Fruit fly (Drosophila melanogaster): ENCODE results near the gene Myo61F.

The Myo61F gene

dm6 chr3L:1332973-1333372, 14.7 kb downstream of the Myo61F start, which contains the start of gene msd5 (continued):
- peak; percentile 21; the same call in 1 of the 2 replicates for TF ChIP-seq hbn (GFP tag; IDR thresholded peaks at IDR 0.05; ENCODE audit: partially characterized antibody)
- TF ChIP-seq CG12155 (GFP tag; optimal IDR thresholded peaks at IDR 0.05), result no peak
- TF ChIP-seq CG11247 (GFP tag; IDR thresholded peaks at IDR 0.05), result no peak
- no peak for TF ChIP-seq CHES-1-like (GFP tag; optimal IDR thresholded peaks at IDR 0.05)
- TF ChIP-seq Sox100B (GFP tag; optimal IDR thresholded peaks at IDR 0.05), result no peak
- peak; percentile 66 for TF ChIP-seq CG7963 (GFP tag; IDR thresholded peaks at IDR 0.05; ENCODE audit: partially characterized antibody)
- peak; percentile 39; the same call in 1 of the 2 replicates for TF ChIP-seq sna (GFP tag; IDR thresholded peaks at IDR 0.05; ENCODE audit: partially characterized antibody)
- no peak for TF ChIP-seq CG15073 (GFP tag; optimal IDR thresholded peaks at IDR 0.05)
- peak; percentile 67; the same call in 2 of the 3 replicates for TF ChIP-seq CG6791 (GFP tag; IDR thresholded peaks at IDR 0.05; ENCODE audit: partially characterized antibody)
- TF ChIP-seq CG33213 (GFP tag; optimal IDR thresholded peaks at IDR 0.05), result no peak
- TF ChIP-seq CG7987 (GFP tag; optimal IDR thresholded peaks at IDR 0.05), result no peak
- no peak for TF ChIP-seq lab (GFP tag; optimal IDR thresholded peaks at IDR 0.05)
- TF ChIP-seq croc (GFP tag; conservative IDR thresholded peaks at IDR 0.05), result no peak
- no peak for TF ChIP-seq CG8765 (GFP tag; IDR thresholded peaks at IDR 0.05)
- no peak for TF ChIP-seq Jarid2 (GFP tag; optimal IDR thresholded peaks at IDR 0.05)
- TF ChIP-seq Scr (GFP tag; IDR thresholded peaks at IDR 0.05; ENCODE audit: partially characterized antibody), result peak; percentile 53
- TF ChIP-seq ken (GFP tag; IDR thresholded peaks at IDR 0.05), result no peak
- no peak for TF ChIP-seq zf30C (GFP tag; optimal IDR thresholded peaks at IDR 0.05)
- peak; percentile 24 for TF ChIP-seq gfzf (GFP tag; optimal IDR thresholded peaks at IDR 0.05)
- no peak for TF ChIP-seq Mrtf (GFP tag; IDR thresholded peaks at IDR 0.05)
- TF ChIP-seq CG9797 (GFP tag; optimal IDR thresholded peaks at IDR 0.05), result peak; percentile 1
- no peak for TF ChIP-seq CG1529 (GFP tag; optimal IDR thresholded peaks at IDR 0.05)
- TF ChIP-seq br (optimal IDR thresholded peaks at IDR 0.05), result no peak
- TF ChIP-seq usp (GFP tag; optimal IDR thresholded peaks at IDR 0.05), result no peak
- no peak for TF ChIP-seq abd-A (tag; optimal IDR thresholded peaks at IDR 0.05)
- TF ChIP-seq chinmo (GFP tag; IDR thresholded peaks at IDR 0.05; ENCODE audit: partially characterized antibody), result 0 out of 4 replicates have a peak, but pooled peaks have one; percentile 62
- TF ChIP-seq CG17361 (GFP tag; IDR thresholded peaks at IDR 0.05), result no peak
- no peak for TF ChIP-seq B-H2 (GFP tag; optimal IDR thresholded peaks at IDR 0.05)
- no peak for TF ChIP-seq CG4854 (GFP tag; optimal IDR thresholded peaks at IDR 0.05)
- TF ChIP-seq lbe (GFP tag; optimal IDR thresholded peaks at IDR 0.05), result no peak
- TF ChIP-seq NC2β (GFP tag; optimal IDR thresholded peaks at IDR 0.05), result no peak
- no peak for TF ChIP-seq CG32532 (GFP tag; IDR thresholded peaks at IDR 0.05)
- TF ChIP-seq seq (GFP tag; IDR thresholded peaks at IDR 0.05), result no peak
- TF ChIP-seq ems (GFP tag; optimal IDR thresholded peaks at IDR 0.05), result no peak
- TF ChIP-seq Dll (GFP tag; IDR thresholded peaks at IDR 0.05; ENCODE audit: partially characterized antibody), result peak; percentile 62; the same call in 2 of the 4 replicates
- peak; percentile 77 for TF ChIP-seq HLH4C (GFP tag; IDR thresholded peaks at IDR 0.05; ENCODE audit: partially characterized antibody)
- TF ChIP-seq hb (GFP tag; IDR thresholded peaks at IDR 0.05; ENCODE audit: partially characterized antibody), result 0 out of 3 replicates have a peak, but pooled peaks have one; percentile 47
- no peak for TF ChIP-seq gro (GFP tag; optimal IDR thresholded peaks at IDR 0.05)
- no peak for TF ChIP-seq CG15269 (tag; optimal IDR thresholded peaks at IDR 0.05)
- TF ChIP-seq CG1024 (GFP tag; IDR thresholded peaks at IDR 0.05), result no peak
- no peak for TF ChIP-seq CG2889 (GFP tag; IDR thresholded peaks at IDR 0.05)
- no peak for TF ChIP-seq sob (GFP tag; IDR thresholded peaks at IDR 0.05)
- TF ChIP-seq Stat92E (GFP tag; optimal IDR thresholded peaks at IDR 0.05), result no peak
- TF ChIP-seq al (GFP tag; IDR thresholded peaks at IDR 0.05), result no peak
- no peak for TF ChIP-seq E2f1 (GFP tag; IDR thresholded peaks at IDR 0.05)
- peak; percentile 10 for TF ChIP-seq phol (tag; optimal IDR thresholded peaks at IDR 0.05)
- TF ChIP-seq Ptx1 (GFP tag; IDR thresholded peaks at IDR 0.05), result no peak
- TF ChIP-seq bbx (GFP tag; IDR thresholded peaks at IDR 0.05; ENCODE audit: partially characterized antibody), result peak; percentile 30; the same call in 1 of the 2 replicates
- TF ChIP-seq ato (GFP tag; IDR thresholded peaks at IDR 0.05; ENCODE audit: partially characterized antibody), result peak; percentile 54; the same call in 1 of the 2 replicates
- TF ChIP-seq esg (GFP tag; conservative IDR thresholded peaks at IDR 0.05), result no peak

Data from whole organism, embryonic.